Worm (Caenorhabditis elegans) whole organism, young adult: Measurements from ENCODE around the gene tbx-35.

Source experiments
- F57C9.4 ChIP-seq: sonication (generic microtip); optimal IDR thresholded peaks from 2 replicates; lab custom pipeline; 2017; ENCODE audit warnings: mild to moderate bottlenecking, missing genetic modification characterization, missing compliant biosample characterization
- Y79H2A.3 ChIP-seq: fragments of 200-800 bp; sonication (Bioruptor generic); conservative IDR thresholded peaks from 2 replicates; pipeline ENCODE4 v1.3.6; 2022; ENCODE audit warnings: missing genetic modification reagents, missing genetic modification characterization, missing compliant biosample characterization
- akir-1 ChIP-seq: fragments of 200-800 bp; sonication (Bioruptor generic); optimal IDR thresholded peaks from 2 replicates; lab custom pipeline; 2018; ENCODE audit warnings: mild to moderate bottlenecking, missing genetic modification characterization, moderate library complexity, missing compliant biosample characterization
- athp-1 ChIP-seq: sonication (generic microtip); optimal IDR thresholded peaks from 2 replicates; lab custom pipeline; 2017; ENCODE audit warnings: mild to moderate bottlenecking, missing genetic modification characterization, missing compliant biosample characterization
- bed-2 ChIP-seq: fragments of 200-800 bp; sonication (Bioruptor generic); IDR thresholded peaks from 2 replicates; pipeline ENCODE4 v1.3.6; 2022; ENCODE audit warnings: missing genetic modification reagents, missing genetic modification characterization, missing compliant biosample characterization
- ceh-40 ChIP-seq: fragments of 200-800 bp; sonication (Bioruptor generic); IDR thresholded peaks from 2 replicates; pipeline ENCODE4 v1.3.6; 2022; ENCODE audit warnings: missing genetic modification characterization, missing compliant biosample characterization
- dox-1 ChIP-seq: fragments of 200-800 bp; sonication (Bioruptor generic); IDR thresholded peaks from 2 replicates; pipeline ENCODE4 v1.3.6; 2022; ENCODE audit warnings: missing genetic modification reagents, missing genetic modification characterization, missing compliant biosample characterization
- lin-40 ChIP-seq: sonication (generic microtip); optimal IDR thresholded peaks from 2 replicates; lab custom pipeline; 2016; ENCODE audit warnings: missing genetic modification characterization, mild to moderate bottlenecking, missing compliant biosample characterization, missing genotype, missing genetic modification reagents
- lir-1 ChIP-seq: fragments of 200-800 bp; sonication (Bioruptor generic); conservative IDR thresholded peaks from 2 replicates; pipeline ENCODE4 v1.3.6; 2022; ENCODE audit warnings: missing genetic modification reagents, missing genetic modification characterization, missing compliant biosample characterization
- pha-4 ChIP-seq: fragments of 150-350 bp; sonication (generic microtip); optimal IDR thresholded peaks from 2 replicates; lab custom pipeline; 2014; ENCODE audit warnings: missing biosample characterization, missing genetic modification reagents, missing genetic modification characterization
- repo-1 ChIP-seq: sonication (generic microtip); optimal IDR thresholded peaks from 2 replicates; lab custom pipeline; 2017; ENCODE audit warnings: mild to moderate bottlenecking, missing genetic modification characterization, missing compliant biosample characterization
- tbp1 ChIP-seq: fragments of 200-800 bp; sonication (Bioruptor generic); optimal IDR thresholded peaks from 2 replicates; lab custom pipeline; 2018; ENCODE audit warnings: mild to moderate bottlenecking, missing genetic modification characterization, missing compliant biosample characterization

ce11 chrII:5561392-5561791 lies 36.2 kb upstream of the tbx-35 start, which contains the start of gene C17C3.3:
- TF ChIP-seq ceh-40 (GFP tag; lab: Robert Waterston, UW) (no peak), dox-1 (no peak), lir-1 (GFP tag; lab: Robert Waterston, UW) (no peak), tbp1 (GFP tag; lab: Kevin White, UChicago) (no peak), repo-1 (tag; lab: Kevin White, UChicago) (no peak), bed-2 (GFP tag; lab: Robert Waterston, UW) (no peak), F57C9.4 (no peak), lin-40 (tag; lab: Kevin White, UChicago) (no peak), pha-4 (tag; lab: Kevin White, UChicago) (no peak), Y79H2A.3 (no peak), akir-1 (GFP tag; lab: Kevin White, UChicago) (no peak), athp-1 (tag; lab: Kevin White, UChicago) (no peak)
